Worm (Caenorhabditis elegans): ENCODE data around the gene F38E9.4.

DNA sequence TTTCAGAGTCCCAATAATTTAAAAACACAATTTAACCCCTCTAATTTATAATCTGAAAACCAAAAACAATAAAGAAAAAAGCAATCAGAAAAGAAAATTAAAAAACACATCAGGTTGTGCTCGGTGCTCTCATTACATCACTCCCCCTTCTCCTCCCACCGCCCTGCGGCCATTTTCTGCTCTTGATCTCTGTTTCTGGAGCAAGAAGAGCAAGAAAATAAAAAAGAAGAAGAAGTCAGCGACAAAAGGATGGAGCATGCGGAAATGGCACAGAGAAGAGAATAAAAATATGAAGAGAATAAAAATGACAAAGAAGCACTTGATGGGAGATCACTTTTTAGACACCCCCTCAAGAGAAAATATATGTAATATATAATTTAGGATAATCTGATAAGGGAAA lies 32.9 kb downstream of the F38E9.4 start:
- TF ChIP-seq sea-1 (GFP tag; conservative IDR thresholded peaks at IDR 0.05) = no peak
- no peak for TF ChIP-seq aly-1 (tag; optimal IDR thresholded peaks at IDR 0.05)
- TF ChIP-seq ama-1 (optimal IDR thresholded peaks at IDR 0.05) = no peak
- no peak for TF ChIP-seq flt-1 (GFP tag; IDR thresholded peaks at IDR 0.05)
- TF ChIP-seq tbx-11 (GFP tag; IDR thresholded peaks at IDR 0.05) = no peak
- no peak for TF ChIP-seq hmbx-1 (tag; optimal IDR thresholded peaks at IDR 0.05)
- TF ChIP-seq scrt-1 (GFP tag; IDR thresholded peaks at IDR 0.05) = no peak
- no peak for TF ChIP-seq hmg-4 (GFP tag; optimal IDR thresholded peaks at IDR 0.05)
- no peak for TF ChIP-seq ceh-36 (tag; optimal IDR thresholded peaks at IDR 0.05)
- TF ChIP-seq hnd-1 (tag; optimal IDR thresholded peaks at IDR 0.05) = no peak
- TF ChIP-seq tra-4 (tag; optimal IDR thresholded peaks at IDR 0.05) = no peak
- TF ChIP-seq F13C5.2 (tag; optimal IDR thresholded peaks at IDR 0.05) = no peak

Measured in whole organism, early embryonic.